Worm (Caenorhabditis elegans): ENCODE data around the gene Y116F11A.3.

Gene Y116F11A.3

ce11 chrV:19730280-19730679, 1.4 kb downstream of the Y116F11A.3 start, which contains the start of gene Y116F11A.1:
TSS of gene Y116F11A.1 (plus strand) at chrV:19730580.
- TF ChIP-seq tbx-37 (GFP tag; conservative IDR thresholded peaks at IDR 0.05) (no peak), hmg-4 (GFP tag; optimal IDR thresholded peaks at IDR 0.05) (no peak), ets-7 (tag; optimal IDR thresholded peaks at IDR 0.05) (no peak), B0310.2 (tag; optimal IDR thresholded peaks at IDR 0.05) (no peak), tra-4 (tag; optimal IDR thresholded peaks at IDR 0.05) (no peak), scrt-1 (GFP tag; IDR thresholded peaks at IDR 0.05) (no peak), hmbx-1 (tag; optimal IDR thresholded peaks at IDR 0.05) (no peak), flt-1 (GFP tag; IDR thresholded peaks at IDR 0.05) (no peak), ama-1 (optimal IDR thresholded peaks at IDR 0.05) (no peak), F13C5.2 (tag; optimal IDR thresholded peaks at IDR 0.05) (no peak), sea-1 (GFP tag; conservative IDR thresholded peaks at IDR 0.05) (no peak), aly-1 (tag; optimal IDR thresholded peaks at IDR 0.05) (no peak)

DNA sequence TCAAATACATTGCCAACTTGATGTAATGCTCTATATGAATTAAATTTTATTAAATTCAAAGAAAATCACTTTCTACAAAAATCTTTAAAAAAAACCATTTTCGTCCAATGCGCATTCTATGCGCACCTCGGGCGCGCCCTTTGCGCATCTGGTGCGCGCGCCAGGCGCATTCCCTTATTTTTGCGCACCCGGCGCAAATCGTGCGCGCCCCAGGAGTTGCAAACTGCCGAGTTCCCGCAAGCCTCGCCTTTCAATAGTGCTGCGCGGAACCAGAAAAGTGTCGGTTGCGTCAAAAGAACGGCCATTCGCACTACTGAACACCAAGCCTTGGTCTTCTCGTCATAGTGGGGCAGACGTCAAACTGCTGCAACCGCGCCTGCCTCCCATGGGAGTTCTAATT, 4.9 kb downstream of the Y116F11A.3 start:
- TF ChIP-seq pes-1 (GFP tag; IDR thresholded peaks at IDR 0.05) (peak; percentile 54; the same call in 1 of the 2 replicates), hmbx-1 (tag; optimal IDR thresholded peaks at IDR 0.05) (no peak)

DNA sequence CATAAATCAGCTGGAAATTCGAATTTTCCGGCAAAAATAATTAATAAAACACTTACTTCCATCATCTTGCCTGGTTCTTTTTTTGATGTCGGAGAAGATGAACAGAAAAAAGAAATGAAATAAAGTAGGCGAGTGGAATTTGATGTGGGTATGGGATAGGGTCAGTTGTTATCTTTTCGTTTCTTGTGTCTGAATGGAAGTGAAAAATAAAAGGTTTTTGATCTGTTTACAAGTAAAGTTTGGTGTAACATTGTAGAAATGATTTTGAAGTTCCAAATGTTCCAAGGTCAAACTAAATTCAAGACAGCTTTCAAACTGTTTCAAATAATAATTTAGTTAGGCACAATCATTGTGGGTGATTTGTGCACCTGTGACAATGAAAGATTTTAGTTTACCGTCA, 8.6 kb downstream of the Y116F11A.3 start, which contains the start of gene W04E12.7:
TSS of gene W04E12.7 (minus strand) at position 101 of the 400 bp plus-strand sequence.
- TF ChIP-seq hmg-4 (GFP tag; optimal IDR thresholded peaks at IDR 0.05) (no peak), B0310.2 (tag; optimal IDR thresholded peaks at IDR 0.05) (no peak), scrt-1 (GFP tag; IDR thresholded peaks at IDR 0.05) (no peak), F13C5.2 (tag; optimal IDR thresholded peaks at IDR 0.05) (no peak), ama-1 (optimal IDR thresholded peaks at IDR 0.05) (no peak), sea-1 (GFP tag; conservative IDR thresholded peaks at IDR 0.05) (no peak), tra-4 (tag; optimal IDR thresholded peaks at IDR 0.05) (no peak), tbx-37 (GFP tag; conservative IDR thresholded peaks at IDR 0.05) (no peak), hmbx-1 (tag; optimal IDR thresholded peaks at IDR 0.05) (no peak), flt-1 (GFP tag; IDR thresholded peaks at IDR 0.05) (no peak), tbx-11 (GFP tag; IDR thresholded peaks at IDR 0.05) (no peak)

DNA sequence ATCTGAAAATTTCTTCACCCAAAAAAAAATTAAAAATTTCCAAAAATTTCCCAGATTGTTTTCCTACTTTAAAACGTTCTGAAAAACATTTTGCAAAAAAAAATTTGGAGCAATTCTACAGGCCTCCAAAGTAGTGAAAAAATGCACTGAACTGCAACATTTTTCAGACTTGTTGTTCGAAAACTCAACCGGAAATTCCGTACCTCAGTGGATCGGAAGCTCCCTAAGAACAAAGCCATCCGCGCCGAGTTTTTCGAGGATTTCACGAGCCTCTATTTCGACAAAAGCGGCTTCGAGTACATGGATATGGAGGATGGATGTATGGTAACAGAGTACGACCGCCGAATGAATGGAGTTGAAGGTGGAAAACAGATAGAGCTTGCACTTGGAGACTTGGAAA, 9.3 kb downstream of the Y116F11A.3 start, which contains the start of gene fbxa-131:
TSS of gene fbxa-131 (plus strand) at position 301 of the 400 bp plus-strand sequence.
- TF ChIP-seq ama-1 (optimal IDR thresholded peaks at IDR 0.05): no peak
- no peak for TF ChIP-seq F13C5.2 (tag; optimal IDR thresholded peaks at IDR 0.05)
- TF ChIP-seq sea-1 (GFP tag; conservative IDR thresholded peaks at IDR 0.05): no peak
- no peak for TF ChIP-seq aly-1 (tag; optimal IDR thresholded peaks at IDR 0.05)
- TF ChIP-seq hmbx-1 (tag; optimal IDR thresholded peaks at IDR 0.05): no peak
- TF ChIP-seq pes-1 (GFP tag; IDR thresholded peaks at IDR 0.05): no peak
- no peak for TF ChIP-seq tra-4 (tag; optimal IDR thresholded peaks at IDR 0.05)
- TF ChIP-seq tbx-11 (GFP tag; IDR thresholded peaks at IDR 0.05): no peak
- no peak for TF ChIP-seq ceh-13 (GFP tag; optimal IDR thresholded peaks at IDR 0.05)
- TF ChIP-seq ceh-36 (tag; optimal IDR thresholded peaks at IDR 0.05): no peak
- no peak for TF ChIP-seq scrt-1 (GFP tag; IDR thresholded peaks at IDR 0.05)
- no peak for TF ChIP-seq tbx-37 (GFP tag; conservative IDR thresholded peaks at IDR 0.05)
- TF ChIP-seq flt-1 (GFP tag; IDR thresholded peaks at IDR 0.05): no peak
- no peak for TF ChIP-seq ets-7 (tag; optimal IDR thresholded peaks at IDR 0.05)

DNA sequence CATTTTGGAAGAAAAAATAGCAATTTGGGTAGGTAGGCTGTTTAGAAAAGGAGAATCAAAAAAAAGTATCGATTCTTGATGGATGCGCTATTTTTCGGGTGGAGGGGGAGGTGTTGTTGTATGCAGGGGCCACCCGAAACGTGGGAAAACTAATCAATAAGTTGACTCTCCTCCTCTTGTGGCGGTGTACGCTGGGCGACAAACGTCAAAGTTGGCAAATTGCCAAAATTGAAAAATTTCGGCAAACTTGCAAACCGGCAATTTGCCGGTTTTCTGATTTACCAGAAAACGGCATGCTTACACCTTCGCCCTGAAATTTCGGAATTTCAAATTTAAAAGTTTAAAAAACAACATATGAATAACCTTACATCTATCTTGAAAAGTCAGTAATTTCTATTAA, 12.2 kb downstream of the Y116F11A.3 start, which contains the start of gene W04E12.2:
TSS of gene W04E12.2 (minus strand) at position 101 of the 400 bp plus-strand sequence.
- TF ChIP-seq tbx-37 (GFP tag; conservative IDR thresholded peaks at IDR 0.05) (no peak), ceh-36 (tag; optimal IDR thresholded peaks at IDR 0.05) (no peak), ama-1 (optimal IDR thresholded peaks at IDR 0.05) (no peak), B0310.2 (tag; optimal IDR thresholded peaks at IDR 0.05) (no peak), F13C5.2 (tag; optimal IDR thresholded peaks at IDR 0.05) (no peak), ets-7 (tag; optimal IDR thresholded peaks at IDR 0.05) (no peak), hnd-1 (tag; optimal IDR thresholded peaks at IDR 0.05) (no peak), scrt-1 (GFP tag; IDR thresholded peaks at IDR 0.05) (no peak), hmg-4 (GFP tag; optimal IDR thresholded peaks at IDR 0.05) (no peak), flt-1 (GFP tag; IDR thresholded peaks at IDR 0.05) (no peak), ceh-13 (GFP tag; optimal IDR thresholded peaks at IDR 0.05) (no peak), tra-4 (tag; optimal IDR thresholded peaks at IDR 0.05) (no peak)

DNA sequence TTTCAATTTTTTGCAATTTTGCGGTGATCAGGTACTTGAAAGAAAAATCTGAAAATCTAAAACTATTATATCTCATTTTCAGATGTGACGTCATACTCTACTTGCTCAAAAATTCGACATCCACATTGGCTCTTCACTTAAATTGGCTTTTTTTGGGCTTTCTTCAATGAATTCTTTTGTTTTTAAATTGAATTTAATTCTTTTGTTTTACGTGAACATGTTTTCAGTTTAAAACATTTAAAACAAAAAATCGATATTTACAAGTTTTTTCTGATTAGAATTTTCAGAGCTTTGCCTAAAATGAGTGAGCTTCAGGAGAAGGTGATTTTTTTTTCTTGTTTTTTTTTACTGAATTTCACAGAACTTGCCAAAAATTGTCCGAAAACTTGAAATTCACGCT, 12.8 kb downstream of the Y116F11A.3 start, which contains the start of gene W04E12.3:
TSS of gene W04E12.3 (plus strand) at position 301 of the 400 bp plus-strand sequence.
- TF ChIP-seq ceh-13 (GFP tag; optimal IDR thresholded peaks at IDR 0.05) (no peak), pes-1 (GFP tag; IDR thresholded peaks at IDR 0.05) (no peak), hmg-4 (GFP tag; optimal IDR thresholded peaks at IDR 0.05) (no peak), hmbx-1 (tag; optimal IDR thresholded peaks at IDR 0.05) (no peak), ets-7 (tag; optimal IDR thresholded peaks at IDR 0.05) (no peak), sea-1 (GFP tag; conservative IDR thresholded peaks at IDR 0.05) (no peak), scrt-1 (GFP tag; IDR thresholded peaks at IDR 0.05) (no peak), ama-1 (optimal IDR thresholded peaks at IDR 0.05) (no peak), tbx-11 (GFP tag; IDR thresholded peaks at IDR 0.05) (no peak), aly-1 (tag; optimal IDR thresholded peaks at IDR 0.05) (no peak), hnd-1 (tag; optimal IDR thresholded peaks at IDR 0.05) (no peak), tra-4 (tag; optimal IDR thresholded peaks at IDR 0.05) (no peak), ceh-36 (tag; optimal IDR thresholded peaks at IDR 0.05) (no peak), tbx-37 (GFP tag; conservative IDR thresholded peaks at IDR 0.05) (no peak), flt-1 (GFP tag; IDR thresholded peaks at IDR 0.05) (no peak), F13C5.2 (tag; optimal IDR thresholded peaks at IDR 0.05) (no peak), B0310.2 (tag; optimal IDR thresholded peaks at IDR 0.05) (no peak)

DNA sequence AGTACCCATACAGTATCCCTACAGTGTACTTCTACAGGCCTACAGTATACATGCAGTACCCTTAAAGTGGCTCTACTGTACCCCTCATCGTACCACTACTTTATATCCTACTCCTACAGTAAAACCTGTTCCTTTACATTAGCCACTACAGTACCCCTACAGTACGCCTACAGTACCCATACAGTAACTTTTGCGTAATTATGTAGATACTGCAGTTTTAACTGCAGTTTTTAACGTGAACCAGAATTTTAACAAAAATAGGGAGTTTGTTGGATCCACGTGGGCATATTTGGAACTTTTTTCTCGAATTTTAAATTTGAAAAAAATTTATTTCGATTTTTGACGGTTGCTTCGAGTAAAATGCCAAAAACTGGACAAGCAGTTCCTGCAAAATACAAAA, 14.5 kb downstream of the Y116F11A.3 start, which contains the start of gene W04E12.4:
TSS of gene W04E12.4 (plus strand) at position 301 of the 400 bp plus-strand sequence.
- TF ChIP-seq ceh-36 (tag; optimal IDR thresholded peaks at IDR 0.05): no peak
- no peak for TF ChIP-seq hnd-1 (tag; optimal IDR thresholded peaks at IDR 0.05)
- TF ChIP-seq aly-1 (tag; optimal IDR thresholded peaks at IDR 0.05): no peak
- no peak for TF ChIP-seq F13C5.2 (tag; optimal IDR thresholded peaks at IDR 0.05)
- TF ChIP-seq hmbx-1 (tag; optimal IDR thresholded peaks at IDR 0.05): no peak
- TF ChIP-seq ets-7 (tag; optimal IDR thresholded peaks at IDR 0.05): no peak
- TF ChIP-seq tbx-11 (GFP tag; IDR thresholded peaks at IDR 0.05): no peak

Measured in whole organism, early embryonic.